Fruit fly (Drosophila melanogaster): ENCODE data around the gene CG2150.

CG2150 gene

DNA sequence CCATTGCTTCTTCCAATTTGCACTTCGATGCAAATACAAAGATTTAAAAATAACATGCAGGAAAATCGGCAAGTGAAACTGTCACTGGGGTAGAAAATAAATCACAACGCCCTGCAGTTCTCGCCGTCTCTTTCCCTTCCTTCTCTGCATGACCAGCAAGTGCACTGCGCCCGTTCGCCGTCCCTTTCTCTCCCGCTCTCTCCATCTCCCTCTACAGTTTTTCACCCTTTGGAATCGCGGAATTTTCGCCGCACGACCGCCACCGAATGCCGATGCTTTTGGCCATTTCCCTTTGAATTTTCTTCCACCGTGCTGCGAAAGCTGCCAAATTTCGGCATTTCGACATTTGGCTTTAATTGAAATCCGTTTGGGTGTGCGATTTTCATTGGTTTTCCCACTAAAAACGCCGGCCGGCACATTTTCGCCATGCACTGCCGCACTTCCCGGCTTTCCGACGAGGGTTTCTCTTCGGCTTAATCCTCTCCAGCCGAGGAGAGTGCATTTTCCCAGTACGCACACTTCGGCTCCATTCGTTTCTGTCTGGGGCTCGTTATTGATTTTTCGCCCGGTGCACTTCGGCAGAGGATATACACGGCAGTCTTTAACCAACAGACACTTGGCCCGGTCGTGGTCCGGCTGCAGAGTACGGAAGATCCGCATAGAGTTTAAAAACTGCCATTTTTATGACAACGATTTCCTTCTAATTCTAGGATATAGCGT, 25.3 kb downstream of the CG2150 start:
- peak; percentile 93 for TF ChIP-seq onecut (GFP tag; IDR thresholded peaks at IDR 0.05)
- TF ChIP-seq NC2β (GFP tag; optimal IDR thresholded peaks at IDR 0.05): no peak
- TF ChIP-seq Side (GFP tag; optimal IDR thresholded peaks at IDR 0.05): no peak
- TF ChIP-seq nerfin-1 (tag; optimal IDR thresholded peaks at IDR 0.05): peak; percentile 96
- peak; percentile 1 for TF ChIP-seq sens (GFP tag)
- TF ChIP-seq YL-1 (GFP tag; optimal IDR thresholded peaks at IDR 0.05): no peak
- no peak for TF ChIP-seq zfh1 (GFP tag; IDR thresholded peaks at IDR 0.05)
- TF ChIP-seq yki (optimal IDR thresholded peaks at IDR 0.05): no peak
- TF ChIP-seq Deaf1 (tag; optimal IDR thresholded peaks at IDR 0.05): peak; percentile 93
- TF ChIP-seq CG10321 (GFP tag; IDR thresholded peaks at IDR 0.05): peak; percentile 53; the same call in 1 of the 2 replicates
- TF ChIP-seq MBD-R2 (GFP tag; IDR thresholded peaks at IDR 0.05): peak; percentile 16; the same call in 1 of the 2 replicates
- no peak for TF ChIP-seq CG13296 (GFP tag; optimal IDR thresholded peaks at IDR 0.05)
- TF ChIP-seq CG34422 (GFP tag; IDR thresholded peaks at IDR 0.05): 0 out of 3 replicates have a peak, but pooled peaks have one; percentile 16
- TF ChIP-seq bbx (GFP tag; IDR thresholded peaks at IDR 0.05; ENCODE audit: partially characterized antibody): peak; percentile 29; the same call in 1 of the 2 replicates
- 0 out of 3 replicates have a peak, but pooled peaks have one; percentile 38 for TF ChIP-seq CG7963 (GFP tag; IDR thresholded peaks at IDR 0.05; ENCODE audit: partially characterized antibody)
- peak; percentile 6 for TF ChIP-seq Kr (GFP tag; optimal IDR thresholded peaks at IDR 0.05)
- TF ChIP-seq CG5180 (GFP tag; optimal IDR thresholded peaks at IDR 0.05): no peak
- TF ChIP-seq peb (GFP tag; IDR thresholded peaks at IDR 0.05): no peak
- TF ChIP-seq CoRest (tag; optimal IDR thresholded peaks at IDR 0.05): no peak
- peak; percentile 72 for TF ChIP-seq CG1832 (GFP tag; optimal IDR thresholded peaks at IDR 0.05)

DNA sequence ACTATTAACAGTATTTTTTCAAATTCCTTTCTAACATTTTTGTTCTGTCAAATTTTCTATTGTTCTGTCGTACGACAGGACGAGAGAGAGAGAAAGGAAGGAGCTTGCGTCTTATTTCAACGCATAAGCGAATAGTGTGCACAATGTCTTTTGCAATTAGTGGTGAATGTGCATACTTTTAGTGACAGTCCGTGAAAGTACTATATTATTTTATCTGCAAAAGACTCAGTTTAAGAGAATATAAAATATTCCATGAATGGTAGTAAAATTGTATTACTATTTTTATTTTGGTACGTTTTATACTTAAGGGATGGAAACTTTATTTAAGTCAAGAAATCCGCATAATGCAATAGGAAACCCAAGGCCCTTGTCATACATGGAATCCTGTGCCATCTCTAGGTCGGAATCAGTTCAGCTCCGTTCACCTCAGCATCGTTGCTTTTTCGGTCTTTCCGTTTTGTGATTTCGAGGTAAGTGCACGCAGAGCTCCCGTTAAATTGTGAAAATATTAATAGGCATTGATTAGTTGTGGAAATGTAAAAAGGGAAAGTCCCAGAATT, 26.4 kb downstream of the CG2150 start, which contains the start of gene eEF1alpha2:
Gene eEF1alpha2, plus strand, starts transcription at position 409 of the 560 bp plus-strand sequence.
- TF ChIP-seq knrl (GFP tag; IDR thresholded peaks at IDR 0.05; ENCODE audit: partially characterized antibody): peak; percentile 43; the same call in 2 of the 3 replicates
- TF ChIP-seq C15 (GFP tag; IDR thresholded peaks at IDR 0.05): no peak
- no peak for TF ChIP-seq Mad (GFP tag; optimal IDR thresholded peaks at IDR 0.05)
- TF ChIP-seq BtbVII (GFP tag; optimal IDR thresholded peaks at IDR 0.05): no peak
- TF ChIP-seq lola (GFP tag; optimal IDR thresholded peaks at IDR 0.05): peak in 1 of 3 experiments; percentile 10
- TF ChIP-seq CG3995 (GFP tag; optimal IDR thresholded peaks at IDR 0.05): no peak
- TF ChIP-seq ssp (GFP tag; IDR thresholded peaks at IDR 0.05): peak; percentile 33; the same call in 1 of the 2 replicates
- TF ChIP-seq ash1 (GFP tag; optimal IDR thresholded peaks at IDR 0.05): no peak
- TF ChIP-seq Dref (GFP tag; IDR thresholded peaks at IDR 0.05): no peak
- TF ChIP-seq stwl (tag; optimal IDR thresholded peaks at IDR 0.05): peak; percentile 20
- 0 out of 2 replicates have a peak, but pooled peaks have one; percentile 17 for TF ChIP-seq amos (GFP tag; IDR thresholded peaks at IDR 0.05; ENCODE audit: partially characterized antibody)
- no peak for TF ChIP-seq schlank (tag; optimal IDR thresholded peaks at IDR 0.05)
- TF ChIP-seq Hr39 (optimal IDR thresholded peaks at IDR 0.05): no peak
- TF ChIP-seq shn (GFP tag; optimal IDR thresholded peaks at IDR 0.05): no peak
- TF ChIP-seq CG30020 (tag; optimal IDR thresholded peaks at IDR 0.05): peak; percentile 55
- peak; percentile 58; the same call in 2 of the 3 replicates for TF ChIP-seq row (GFP tag; IDR thresholded peaks at IDR 0.05)
- no peak for TF ChIP-seq CG11456 (GFP tag; IDR thresholded peaks at IDR 0.05)
- peak; percentile 2 for TF ChIP-seq Max (GFP tag; optimal IDR thresholded peaks at IDR 0.05)
- no peak for TF ChIP-seq sc (optimal IDR thresholded peaks at IDR 0.05)
- no peak for TF ChIP-seq sc (GFP tag; optimal IDR thresholded peaks at IDR 0.05)
- TF ChIP-seq CrebB (tag; optimal IDR thresholded peaks at IDR 0.05): no peak
- no peak for TF ChIP-seq dan (GFP tag; IDR thresholded peaks at IDR 0.05)
- TF ChIP-seq CG32772 (GFP tag; IDR thresholded peaks at IDR 0.05): no peak
- TF ChIP-seq bbx (GFP tag; IDR thresholded peaks at IDR 0.05; ENCODE audit: partially characterized antibody): 0 out of 2 replicates have a peak, but pooled peaks have one; percentile 8
- TF ChIP-seq h (optimal IDR thresholded peaks at IDR 0.05): no peak
- TF ChIP-seq Hr51 (GFP tag; optimal IDR thresholded peaks at IDR 0.05): no peak
- no peak for TF ChIP-seq toy (GFP tag; IDR thresholded peaks at IDR 0.05)
- TF ChIP-seq al (GFP tag; IDR thresholded peaks at IDR 0.05): no peak
- no peak for TF ChIP-seq Xbp1 (GFP tag; optimal IDR thresholded peaks at IDR 0.05)
- no peak for TF ChIP-seq Fer2 (tag; optimal IDR thresholded peaks at IDR 0.05)
- TF ChIP-seq ftz-f1 (GFP tag; optimal IDR thresholded peaks at IDR 0.05): no peak

All from whole organism, embryonic.